Worm (Caenorhabditis elegans) whole organism, early embryonic: ENCODE measurements around the gene folr-1.

Source experiments
- B0310.2 ChIP-seq: sonication (generic microtip); optimal IDR thresholded peaks from 2 replicates; lab custom pipeline; 2016; ENCODE audit warnings: mild to moderate bottlenecking, missing genetic modification characterization, missing compliant biosample characterization
- F13C5.2 ChIP-seq: sonication (generic microtip); optimal IDR thresholded peaks from 2 replicates; lab custom pipeline; 2017; ENCODE audit warnings: mild to moderate bottlenecking, missing genetic modification characterization, inconsistent platforms, missing compliant biosample characterization
- aly-1 ChIP-seq: sonication (generic microtip); optimal IDR thresholded peaks from 2 replicates; lab custom pipeline; 2016; ENCODE audit warnings: missing genetic modification characterization, missing compliant biosample characterization
- ama-1 ChIP-seq: fragments of 150-350 bp; optimal IDR thresholded peaks from 2 replicates; lab custom pipeline; 2014
- ceh-13 ChIP-seq: fragments of 200-800 bp; sonication (Bioruptor generic); optimal IDR thresholded peaks from 2 replicates; lab custom pipeline; 2018; ENCODE audit warnings: mild to moderate bottlenecking, missing genetic modification characterization, missing compliant biosample characterization
- ceh-36 ChIP-seq: sonication (generic microtip); optimal IDR thresholded peaks from 2 replicates; lab custom pipeline; 2016; ENCODE audit warnings: missing genetic modification characterization, inconsistent platforms, missing compliant biosample characterization
- ets-7 ChIP-seq: sonication (generic microtip); optimal IDR thresholded peaks from 2 replicates; lab custom pipeline; 2016; ENCODE audit warnings: missing genotype, missing genetic modification characterization, missing compliant biosample characterization
- flt-1 ChIP-seq: fragments of 200-800 bp; sonication (Bioruptor generic); IDR thresholded peaks from 2 replicates; pipeline ENCODE4 v1.3.6; 2022; ENCODE audit warnings: missing genetic modification characterization, missing compliant biosample characterization
- hmbx-1 ChIP-seq: sonication (generic microtip); optimal IDR thresholded peaks from 2 replicates; lab custom pipeline; 2016; ENCODE audit warnings: mild to moderate bottlenecking, missing genetic modification characterization, missing compliant biosample characterization
- hmg-4 ChIP-seq: fragments of 200-800 bp; sonication (Bioruptor generic); optimal IDR thresholded peaks from 2 replicates; lab custom pipeline; 2018; ENCODE audit warnings: mild to moderate bottlenecking, missing genetic modification characterization, missing compliant biosample characterization
- hnd-1 ChIP-seq: sonication (generic microtip); optimal IDR thresholded peaks from 2 replicates; lab custom pipeline; 2016; ENCODE audit warnings: missing genetic modification characterization, missing compliant biosample characterization
- pes-1 ChIP-seq: fragments of 200-800 bp; sonication (Bioruptor generic); IDR thresholded peaks from 2 replicates; pipeline ENCODE4 v1.3.6; 2022; ENCODE audit warnings: missing genetic modification reagents, missing genetic modification characterization, missing compliant biosample characterization
- scrt-1 ChIP-seq: fragments of 200-800 bp; sonication (Bioruptor generic); IDR thresholded peaks from 2 replicates; pipeline ENCODE4 v1.3.6; 2022; ENCODE audit warnings: missing genetic modification characterization, missing compliant biosample characterization
- sea-1 ChIP-seq: fragments of 200-800 bp; sonication (Bioruptor generic); conservative IDR thresholded peaks from 2 replicates; pipeline ENCODE4 v1.3.6; 2022; ENCODE audit warnings: missing genetic modification characterization, missing compliant biosample characterization
- tbx-11 ChIP-seq: fragments of 200-800 bp; sonication (Bioruptor generic); IDR thresholded peaks from 2 replicates; pipeline ENCODE4 v1.3.6; 2022; ENCODE audit warnings: missing genetic modification characterization, missing compliant biosample characterization
- tbx-37 ChIP-seq: fragments of 200-800 bp; sonication (Bioruptor generic); conservative IDR thresholded peaks from 2 replicates; pipeline ENCODE4 v1.3.6; 2022; ENCODE audit warnings: missing genetic modification reagents, missing genetic modification characterization, missing compliant biosample characterization
- tra-4 ChIP-seq: sonication (generic microtip); optimal IDR thresholded peaks from 2 replicates; lab custom pipeline; 2017; ENCODE audit warnings: missing genetic modification characterization, missing compliant biosample characterization

folr-1 gene

ce11 chrX:9924962-9925361 is 5.9 kb downstream of the folr-1 start, which contains the start of gene ugt-23:
Gene ugt-23 (minus strand): TSS chrX:9925173.
- TF ChIP-seq tbx-11 (GFP tag; lab: Robert Waterston, UW) (no peak), ama-1 (lab: Kevin White, UChicago) (no peak), tra-4 (tag; lab: Kevin White, UChicago) (no peak), ets-7 (tag; lab: Kevin White, UChicago) (no peak)

- TF ChIP-seq tbx-11 (GFP tag; lab: Robert Waterston, UW) (no peak), ceh-13 (no peak), ama-1 (lab: Kevin White, UChicago) (no peak)
Measured at ce11 chrX:9927993-9928392, 8.9 kb downstream of the folr-1 start.

ce11 chrX:9931362-9931761 is 12.3 kb downstream of the folr-1 start, which contains the start of gene nra-3:
Gene nra-3 (minus strand): TSS chrX:9931462.
- TF ChIP-seq tbx-37 (GFP tag; lab: Robert Waterston, UW), result no peak
- no peak for TF ChIP-seq ama-1 (lab: Kevin White, UChicago)
- no peak for TF ChIP-seq B0310.2 (tag; lab: Kevin White, UChicago)
- TF ChIP-seq hnd-1 (tag; lab: Kevin White, UChicago), result no peak
- TF ChIP-seq tbx-11 (GFP tag; lab: Robert Waterston, UW), result 0 out of 2 replicates have a peak, but pooled peaks have one; percentile 16
- TF ChIP-seq tra-4 (tag; lab: Kevin White, UChicago), result no peak
- no peak for TF ChIP-seq ets-7 (tag; lab: Kevin White, UChicago)
- 0 out of 2 replicates have a peak, but pooled peaks have one; percentile 27 for TF ChIP-seq sea-1
- TF ChIP-seq ceh-13, result no peak
- no peak for TF ChIP-seq flt-1 (GFP tag; lab: Robert Waterston, UW)
- TF ChIP-seq hmg-4 (GFP tag; lab: Kevin White, UChicago), result peak; percentile 61
- no peak for TF ChIP-seq aly-1 (tag; lab: Kevin White, UChicago)
- TF ChIP-seq F13C5.2 (tag; lab: Kevin White, UChicago), result no peak
- TF ChIP-seq scrt-1, result no peak
- TF ChIP-seq pes-1 (GFP tag; lab: Robert Waterston, UW), result no peak
- no peak for TF ChIP-seq ceh-36 (tag; lab: Kevin White, UChicago)
- no peak for TF ChIP-seq hmbx-1 (tag; lab: Kevin White, UChicago)

- TF ChIP-seq pes-1 (GFP tag; lab: Robert Waterston, UW), result no peak
- peak; percentile 59 for TF ChIP-seq B0310.2 (tag; lab: Kevin White, UChicago)
- TF ChIP-seq ama-1 (lab: Kevin White, UChicago), result no peak
- TF ChIP-seq flt-1 (GFP tag; lab: Robert Waterston, UW), result peak; percentile 5; the same call in 1 of the 2 replicates
- peak; percentile 66 for TF ChIP-seq aly-1 (tag; lab: Kevin White, UChicago)
- peak; percentile 5 for TF ChIP-seq ceh-13
- peak; percentile 45 for TF ChIP-seq ceh-36 (tag; lab: Kevin White, UChicago)
- peak; percentile 33; the same call in 1 of the 2 replicates for TF ChIP-seq tbx-37 (GFP tag; lab: Robert Waterston, UW)
- peak; percentile 52 for TF ChIP-seq ets-7 (tag; lab: Kevin White, UChicago)
- no peak for TF ChIP-seq hnd-1 (tag; lab: Kevin White, UChicago)
- TF ChIP-seq sea-1, result peak; percentile 19; the same call in 1 of the 2 replicates
- no peak for TF ChIP-seq tbx-11 (GFP tag; lab: Robert Waterston, UW)
- TF ChIP-seq scrt-1, result peak; percentile 68; the same call in 1 of the 2 replicates
- peak; percentile 86 for TF ChIP-seq F13C5.2 (tag; lab: Kevin White, UChicago)
- TF ChIP-seq hmbx-1 (tag; lab: Kevin White, UChicago), result no peak
- TF ChIP-seq tra-4 (tag; lab: Kevin White, UChicago), result no peak
- TF ChIP-seq hmg-4 (GFP tag; lab: Kevin White, UChicago), result peak; percentile 97
Measured at ce11 chrX:9932226-9932773, 13.2 kb downstream of the folr-1 start, which contains the start of gene tsp-21. Gene tsp-21 (plus strand): TSS chrX:9932371.

ce11 chrX:9933291-9934008 is 14.4 kb downstream of the folr-1 start:
- TF ChIP-seq F13C5.2 (tag; lab: Kevin White, UChicago) (no peak), sea-1 (no peak), tbx-11 (GFP tag; lab: Robert Waterston, UW) (no peak), hnd-1 (tag; lab: Kevin White, UChicago) (no peak), hmg-4 (GFP tag; lab: Kevin White, UChicago) (no peak), flt-1 (GFP tag; lab: Robert Waterston, UW) (no peak), scrt-1 (no peak), pes-1 (GFP tag; lab: Robert Waterston, UW) (no peak), tbx-37 (GFP tag; lab: Robert Waterston, UW) (no peak), hmbx-1 (tag; lab: Kevin White, UChicago) (no peak), aly-1 (tag; lab: Kevin White, UChicago) (no peak), ets-7 (tag; lab: Kevin White, UChicago) (no peak), ceh-36 (tag; lab: Kevin White, UChicago) (no peak), ama-1 (lab: Kevin White, UChicago) (no peak), B0310.2 (tag; lab: Kevin White, UChicago) (no peak)

- TF ChIP-seq aly-1 (tag; lab: Kevin White, UChicago) (no peak), sea-1 (no peak), hmg-4 (GFP tag; lab: Kevin White, UChicago) (no peak), ceh-13 (no peak), pes-1 (GFP tag; lab: Robert Waterston, UW) (no peak), tra-4 (tag; lab: Kevin White, UChicago) (no peak), ama-1 (lab: Kevin White, UChicago) (no peak), tbx-37 (GFP tag; lab: Robert Waterston, UW) (no peak), F13C5.2 (tag; lab: Kevin White, UChicago) (no peak), ets-7 (tag; lab: Kevin White, UChicago) (no peak), scrt-1 (no peak), hnd-1 (tag; lab: Kevin White, UChicago) (no peak), flt-1 (GFP tag; lab: Robert Waterston, UW) (no peak), ceh-36 (tag; lab: Kevin White, UChicago) (no peak), B0310.2 (tag; lab: Kevin White, UChicago) (no peak), hmbx-1 (tag; lab: Kevin White, UChicago) (no peak)
Measured at ce11 chrX:9934009-9934323, 14.9 kb downstream of the folr-1 start.
